Worm (Caenorhabditis elegans) whole organism, L4 larva: ENCODE results near the gene tag-281.
A peak's percentile ranks its signal among the peaks of the same experiment; 100 is the strongest.

Experiments
- F26F4.8 ChIP-seq: fragments of 200-800 bp; sonication (Bioruptor generic); conservative IDR thresholded peaks from 2 replicates; pipeline ENCODE4 v1.3.6; 2022; ENCODE audit warnings: missing genetic modification characterization, missing compliant biosample characterization
- F44E2.7 ChIP-seq: fragments of 200-800 bp; sonication (Bioruptor generic); IDR thresholded peaks from 2 replicates; pipeline ENCODE4 v2.1.2; 2022; ENCODE audit warnings: missing genetic modification characterization, missing compliant biosample characterization
- T20F7.1 ChIP-seq: fragments of 200-800 bp; sonication (Bioruptor generic); optimal IDR thresholded peaks from 2 replicates; lab custom pipeline; 2018; ENCODE audit warnings: mild to moderate bottlenecking, missing genetic modification characterization, missing compliant biosample characterization
- ZK337.2 ChIP-seq: fragments of 200-800 bp; sonication (Bioruptor generic); IDR thresholded peaks from 2 replicates; pipeline ENCODE4 v1.3.6; 2022; ENCODE audit warnings: missing genetic modification reagents, missing genetic modification characterization, missing compliant biosample characterization
- aha-1 ChIP-seq: fragments of 150-350 bp; peaks from one replicate; lab custom pipeline; 2014; ENCODE audit warnings: missing biosample characterization, missing genetic modification characterization
- aly-2 ChIP-seq: sonication (generic microtip); optimal IDR thresholded peaks from 2 replicates; lab custom pipeline; 2018; ENCODE audit warnings: missing biosample characterization, missing genetic modification characterization
- ama-1 ChIP-seq: fragments of 150-350 bp; optimal IDR thresholded peaks from 2 replicates; lab custom pipeline; 2014; ENCODE audit warnings: inconsistent platforms, mixed read lengths
- arid-1 ChIP-seq: fragments of 200-800 bp; sonication (Bioruptor generic); conservative IDR thresholded peaks from 2 replicates; pipeline ENCODE4 v1.3.6; 2022; ENCODE audit warnings: missing genetic modification reagents, missing genetic modification characterization, missing compliant biosample characterization
- ceh-82 ChIP-seq: sonication (generic microtip); optimal IDR thresholded peaks from 2 replicates; lab custom pipeline; 2017; ENCODE audit warnings: missing biosample characterization, missing genetic modification characterization
- ces-1 ChIP-seq: fragments of 150-350 bp; sonication (generic microtip); optimal IDR thresholded peaks from 4 replicates; lab custom pipeline; 2014; ENCODE audit warnings: missing biosample characterization, missing genetic modification reagents, missing genetic modification characterization
- ctbp-1 ChIP-seq: fragments of 200-800 bp; sonication (Bioruptor generic); IDR thresholded peaks from 2 replicates; pipeline ENCODE4 v1.3.6; 2022; ENCODE audit warnings: missing genetic modification reagents, missing genetic modification characterization, missing compliant biosample characterization
- daf-12 ChIP-seq: fragments of 150-350 bp; optimal IDR thresholded peaks from 2 replicates; lab custom pipeline; 2014; ENCODE audit warnings: missing biosample characterization, missing genetic modification reagents, missing genetic modification characterization
- daf-16 ChIP-seq, 3 experiments: sonication (generic microtip); optimal IDR thresholded peaks; 2 replicates each; lab custom pipeline; 2016 to 2017; ENCODE audit warnings: missing genetic modification characterization in 3 of 3, missing genetic modification reagents in 3 of 3, mild to moderate bottlenecking in 2 of 3, missing compliant biosample characterization in 2 of 3, missing biosample characterization in 1 of 3, moderate library complexity in 1 of 3
- daf-8 ChIP-seq: fragments of 200-800 bp; sonication (Bioruptor generic); IDR thresholded peaks from 2 replicates; pipeline ENCODE4 v1.3.6; 2022; ENCODE audit warnings: missing genetic modification characterization, missing compliant biosample characterization
- dmd-6 ChIP-seq: fragments of 200-800 bp; sonication (Bioruptor generic); IDR thresholded peaks from 2 replicates; pipeline ENCODE4 v1.3.6; 2022; ENCODE audit warnings: missing genetic modification reagents, missing genetic modification characterization, missing compliant biosample characterization
- dmd-9 ChIP-seq: fragments of 200-800 bp; sonication (Bioruptor generic); IDR thresholded peaks from 2 replicates; pipeline ENCODE4 v1.3.6; 2022; ENCODE audit warnings: missing genetic modification reagents, missing genetic modification characterization, missing compliant biosample characterization
- duxl-1 ChIP-seq: sonication (generic microtip); optimal IDR thresholded peaks from 2 replicates; lab custom pipeline; 2016; ENCODE audit warnings: mild to moderate bottlenecking, missing genetic modification characterization, moderate library complexity, missing compliant biosample characterization; ENCODE audit not compliant: poor library complexity
- fkh-10 ChIP-seq: fragments of 150-350 bp; optimal IDR thresholded peaks from 2 replicates; lab custom pipeline; 2014; ENCODE audit warnings: missing biosample characterization, missing genetic modification reagents, missing genetic modification characterization
- hif-1 ChIP-seq, 2 experiments: sonication (generic microtip); optimal IDR thresholded peaks; 2 replicates each; lab custom pipeline; 2016 to 2017; ENCODE audit warnings: missing compliant biosample characterization in 2 of 2, missing genetic modification characterization in 2 of 2, missing genetic modification reagents in 2 of 2, missing genotype in 2 of 2, mild to moderate bottlenecking in 1 of 2
- hlh-11 ChIP-seq: fragments of 200-800 bp; sonication (Bioruptor generic); optimal IDR thresholded peaks from 2 replicates; lab custom pipeline; 2018; ENCODE audit warnings: mild to moderate bottlenecking, missing genetic modification characterization, missing compliant biosample characterization
- hmg-1.1 ChIP-seq: fragments of 200-800 bp; sonication (Bioruptor generic); IDR thresholded peaks from 2 replicates; pipeline ENCODE4 v1.3.6; 2022; ENCODE audit warnings: missing genetic modification reagents, missing genetic modification characterization, missing compliant biosample characterization
- lin-1 ChIP-seq: fragments of 200-800 bp; sonication (Bioruptor generic); IDR thresholded peaks from 2 replicates; pipeline ENCODE4 v1.3.6; 2022; ENCODE audit warnings: missing genetic modification reagents, missing genetic modification characterization, missing compliant biosample characterization
- lsy-2 ChIP-seq, 2 experiments: fragments of 150-350 bp in 1 of 2; sonication (generic microtip) in 1 of 2; optimal IDR thresholded peaks; 2 replicates each; lab custom pipeline; 2014 to 2017; ENCODE audit warnings: missing biosample characterization in 2 of 2, missing genetic modification characterization in 2 of 2
- mdl-1 ChIP-seq, 2 experiments: fragments of 150-350 bp in 1 of 2; sonication (generic microtip) in 1 of 2; optimal IDR thresholded peaks; 2 replicates each; lab custom pipeline; 2014 to 2017; ENCODE audit warnings: missing biosample characterization in 2 of 2, missing genetic modification characterization in 2 of 2
- mdt-29 ChIP-seq: fragments of 200-800 bp; sonication (Bioruptor generic); IDR thresholded peaks from 2 replicates; pipeline ENCODE4 v1.3.6; 2022; ENCODE audit warnings: missing genetic modification reagents, missing genetic modification characterization, missing compliant biosample characterization
- mep-1 ChIP-seq: fragments of 150-350 bp; sonication (generic microtip); optimal IDR thresholded peaks from 3 replicates; lab custom pipeline; 2014; ENCODE audit warnings: missing biosample characterization, missing genetic modification characterization
- mxl-3 ChIP-seq: fragments of 200-800 bp; sonication (Bioruptor generic); optimal IDR thresholded peaks from 2 replicates; lab custom pipeline; 2018; ENCODE audit warnings: mild to moderate bottlenecking, missing genetic modification characterization, missing compliant biosample characterization
- nhr-25 ChIP-seq: sonication (generic microtip); optimal IDR thresholded peaks from 2 replicates; lab custom pipeline; 2017; ENCODE audit warnings: missing genetic modification characterization, mild to moderate bottlenecking, missing compliant biosample characterization, antibody characterized with exemption, moderate library complexity, borderline replicate concordance; ENCODE audit not compliant: insufficient read depth
- nhr-28 ChIP-seq: fragments of 150-350 bp; optimal IDR thresholded peaks from 2 replicates; lab custom pipeline; 2014; ENCODE audit warnings: missing biosample characterization, missing genetic modification characterization
- nhr-41 ChIP-seq: fragments of 200-800 bp; sonication (Bioruptor generic); IDR thresholded peaks from 2 replicates; pipeline ENCODE4 v1.3.6; 2022; ENCODE audit warnings: missing genetic modification reagents, missing genetic modification characterization, missing compliant biosample characterization
- nhr-6 ChIP-seq: fragments of 150-350 bp; optimal IDR thresholded peaks from 2 replicates; lab custom pipeline; 2014; ENCODE audit warnings: missing biosample characterization, missing genetic modification characterization
- nhr-77 ChIP-seq: fragments of 150-350 bp; optimal IDR thresholded peaks from 2 replicates; lab custom pipeline; 2014; ENCODE audit warnings: missing biosample characterization, missing genetic modification characterization
- pha-4 ChIP-seq, 2 experiments: fragments of 150-350 bp in 1 of 2; fragments of 200-800 bp in 1 of 2; sonication (Bioruptor generic) in 1 of 2; IDR thresholded peaks in 1 of 2; optimal IDR thresholded peaks in 1 of 2; 2 replicates each; pipeline versions ENCODE4 v1.3.6 to Lab custom; 2014 to 2022; ENCODE audit warnings: missing genetic modification characterization in 2 of 2, missing genetic modification reagents in 2 of 2, missing biosample characterization in 1 of 2, missing compliant biosample characterization in 1 of 2
- php-3 ChIP-seq: fragments of 200-800 bp; sonication (Bioruptor generic); IDR thresholded peaks from 2 replicates; pipeline ENCODE4 v1.3.6; 2022; ENCODE audit warnings: missing genetic modification reagents, missing genetic modification characterization, missing compliant biosample characterization
- zfp-2 ChIP-seq: sonication (generic microtip); optimal IDR thresholded peaks from 2 replicates; lab custom pipeline; 2016; ENCODE audit warnings: mild to moderate bottlenecking, missing genetic modification characterization, missing compliant biosample characterization
- zip-11 ChIP-seq: fragments of 200-800 bp; sonication (Bioruptor generic); IDR thresholded peaks from 2 replicates; pipeline ENCODE4 v1.3.6; 2022; ENCODE audit warnings: missing genetic modification characterization, missing compliant biosample characterization

tag-281 gene

DNA sequence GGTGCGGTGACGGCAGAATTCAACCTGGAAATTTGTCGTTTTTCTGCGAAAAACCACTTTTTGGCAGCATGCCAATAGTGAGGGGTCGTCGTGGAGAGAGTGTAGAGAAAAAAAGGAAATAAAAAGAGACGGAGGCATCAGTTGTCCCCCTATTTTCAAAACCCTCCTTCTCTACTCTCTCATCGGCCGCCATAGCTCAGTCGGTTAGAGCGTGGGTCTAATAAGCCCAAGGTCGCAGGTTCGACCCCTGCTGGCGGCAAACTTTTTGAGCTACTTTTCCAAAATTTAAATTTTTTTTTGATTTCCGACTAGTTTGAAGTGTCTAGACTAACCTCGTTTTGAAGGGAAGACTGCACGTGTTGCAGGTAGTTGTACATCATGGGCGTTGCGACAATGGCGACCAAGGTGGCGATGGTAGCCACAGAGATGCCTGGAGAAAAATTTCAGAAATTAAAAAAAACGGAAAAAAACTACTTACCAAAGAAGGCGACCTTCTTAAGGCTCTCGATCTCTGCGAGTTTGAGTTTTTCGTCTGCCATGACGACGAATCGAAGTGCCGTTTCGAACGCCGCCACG lies 35.1 kb downstream of the tag-281 start, which contains the start of gene col-85 (continued):
- peak in 1 of 2 experiments; percentile 59 for TF ChIP-seq mdl-1 (tag; optimal IDR thresholded peaks at IDR 0.05; lab: Kevin White, UChicago)
- peak; percentile 48 for TF ChIP-seq nhr-6 (tag; lab: Kevin White, UChicago)
- peak; percentile 48 for TF ChIP-seq nhr-28 (tag; lab: Kevin White, UChicago)
- 0 out of 2 replicates have a peak, but pooled peaks have one; percentile 71 for TF ChIP-seq daf-8 (GFP tag; lab: Robert Waterston, UW)
- peak; percentile 89 for TF ChIP-seq lin-1
- TF ChIP-seq nhr-41 = peak; percentile 94
- TF ChIP-seq zip-11 (GFP tag; lab: Robert Waterston, UW) = 0 out of 2 replicates have a peak, but pooled peaks have one; percentile 53
- TF ChIP-seq hmg-1.1 = peak; percentile 98
- TF ChIP-seq mep-1 = no peak
- TF ChIP-seq nhr-77 (tag; lab: Kevin White, UChicago) = peak; percentile 60

DNA sequence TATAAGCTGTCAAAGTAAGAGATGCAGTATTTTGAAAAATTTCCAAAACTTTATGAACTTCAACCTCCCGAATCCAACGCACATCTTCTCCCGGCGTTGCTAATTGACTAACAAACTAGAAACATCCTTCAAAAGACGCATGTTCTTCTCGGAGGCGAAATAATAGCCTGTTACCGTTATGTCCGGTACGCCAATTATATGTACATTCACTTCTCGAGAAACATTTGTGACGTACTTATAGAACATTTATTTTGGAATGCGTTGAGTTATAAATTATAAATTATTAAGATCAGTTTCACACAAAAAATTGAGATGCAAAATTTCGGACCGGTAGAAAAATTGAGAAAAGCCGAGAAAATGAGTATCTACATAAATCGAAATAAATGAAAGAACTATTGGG lies 37.4 kb downstream of the tag-281 start, which contains the start of gene T21B4.3:
TSS of gene T21B4.3 (minus strand) at position 101 of the 400 bp plus-strand sequence.
- no peak for TF ChIP-seq mdt-29
- TF ChIP-seq fkh-10 = no peak
- TF ChIP-seq ceh-82 (tag; lab: Kevin White, UChicago) = no peak
- no peak for TF ChIP-seq aly-2 (tag; lab: Kevin White, UChicago)
- no peak for TF ChIP-seq nhr-25 (tag; lab: Kevin White, UChicago)
- TF ChIP-seq hif-1 (tag; optimal IDR thresholded peaks at IDR 0.05; lab: Kevin White, UChicago) = no peak
- TF ChIP-seq daf-12 (tag; lab: Kevin White, UChicago) = no peak
- no peak for TF ChIP-seq daf-16 (GFP tag; optimal IDR thresholded peaks at IDR 0.05; lab: Kevin White, UChicago)
- TF ChIP-seq daf-16 (tag; optimal IDR thresholded peaks at IDR 0.05; lab: Kevin White, UChicago) = no peak
- no peak for TF ChIP-seq pha-4 (GFP tag; IDR thresholded peaks at IDR 0.05; lab: Robert Waterston, UW)
- TF ChIP-seq pha-4 (tag; optimal IDR thresholded peaks at IDR 0.05; lab: Kevin White, UChicago) = no peak

DNA sequence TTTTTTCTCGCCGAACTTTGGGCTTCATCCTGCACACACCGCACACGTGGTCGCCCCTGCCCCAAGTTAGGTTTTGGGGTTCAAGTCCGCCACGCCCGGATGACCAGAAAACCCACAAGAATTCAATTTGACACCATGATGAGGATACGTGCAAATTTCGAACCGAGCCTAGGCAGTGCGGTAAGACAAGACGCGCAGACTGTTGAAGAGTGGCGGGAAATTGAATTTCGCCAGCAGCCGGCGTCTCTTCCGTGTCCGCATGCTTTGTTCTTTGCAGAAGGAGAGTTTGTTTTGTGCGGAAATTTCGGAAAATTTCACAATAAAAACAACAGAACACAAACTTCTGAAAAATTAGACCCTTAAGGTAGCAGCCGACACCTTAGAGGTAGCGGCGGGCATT lies 40.4 kb downstream of the tag-281 start:
- TF ChIP-seq hif-1 (tag; optimal IDR thresholded peaks at IDR 0.05; lab: Kevin White, UChicago) (peak in 1 of 2 experiments; percentile 37), ces-1 (GFP tag; lab: Kevin White, UChicago) (peak; percentile 65), F44E2.7 (no peak), ctbp-1 (GFP tag; lab: Robert Waterston, UW) (0 out of 2 replicates have a peak, but pooled peaks have one; percentile 35), ZK337.2 (GFP tag; lab: Robert Waterston, UW) (no peak), fkh-10 (peak; percentile 29)
- TF ChIP-seq, all 104 proteins: peak for 4

- no peak for TF ChIP-seq ama-1
- no peak for TF ChIP-seq F26F4.8 (GFP tag; lab: Robert Waterston, UW)
- no peak for TF ChIP-seq hif-1 (tag; optimal IDR thresholded peaks at IDR 0.05; lab: Kevin White, UChicago)
- TF ChIP-seq T20F7.1 (GFP tag; lab: Kevin White, UChicago) = no peak
- TF ChIP-seq dmd-9 (GFP tag; lab: Robert Waterston, UW) = no peak
- TF ChIP-seq mxl-3 = no peak
- no peak for TF ChIP-seq arid-1
These were observed 43.2 kb downstream of the tag-281 start, which contains the start of gene ador-1 for ce11 chrII:12502784-12503183. TSS of gene ador-1 (minus strand) at chrII:12502884.

ce11 chrII:12506511-12506910 lies 47.0 kb downstream of the tag-281 start:
- no peak for TF ChIP-seq dmd-6
- no peak for TF ChIP-seq zfp-2 (tag; lab: Kevin White, UChicago)
- no peak for TF ChIP-seq zip-11 (GFP tag; lab: Robert Waterston, UW)
- no peak for TF ChIP-seq lsy-2 (tag; optimal IDR thresholded peaks at IDR 0.05; lab: Kevin White, UChicago)
- no peak for TF ChIP-seq php-3 (GFP tag; lab: Robert Waterston, UW)
- TF ChIP-seq aha-1 (tag; lab: Kevin White, UChicago) = peak; percentile 64
- no peak for TF ChIP-seq hlh-11 (tag; lab: Kevin White, UChicago)
- TF ChIP-seq duxl-1 (tag; lab: Kevin White, UChicago) = no peak
